Worm (Caenorhabditis elegans): ENCODE data around the gene F37A4.6.

- TF ChIP-seq nhr-11 (tag; optimal IDR thresholded peaks at IDR 0.05) (no peak), nhr-77 (tag; optimal IDR thresholded peaks at IDR 0.05) (no peak), nhr-237 (tag; optimal IDR thresholded peaks at IDR 0.05) (no peak), nhr-28 (tag; optimal IDR thresholded peaks at IDR 0.05) (no peak), irx-1 (tag; optimal IDR thresholded peaks at IDR 0.05) (no peak), C34B4.2 (tag; optimal IDR thresholded peaks at IDR 0.05) (no peak), lin-39 (tag; optimal IDR thresholded peaks at IDR 0.05) (no peak), efl-1 (optimal IDR thresholded peaks at IDR 0.05) (no peak), efl-1 (GFP tag; optimal IDR thresholded peaks at IDR 0.05 in 1 of 2) (no peak)
These were observed 15.1 kb upstream of the F37A4.6 start for ce11 chrIII:6690490-6690889.

Data from whole organism, L1 larva.